Worm (Caenorhabditis elegans) whole organism, young adult: ENCODE data around the gene irld-18.
A peak's percentile ranks its signal among the peaks of the same experiment; 100 is the strongest.

Experiments
- B0261.1 ChIP-seq: sonication (generic microtip); optimal IDR thresholded peaks from 2 replicates; lab custom pipeline; 2016; ENCODE audit warnings: mild to moderate bottlenecking, missing genetic modification characterization, moderate library complexity, missing compliant biosample characterization
- B0336.3 ChIP-seq: fragments of 200-800 bp; sonication (Bioruptor generic); IDR thresholded peaks from 2 replicates; pipeline ENCODE4 v1.3.6; 2022; ENCODE audit warnings: missing genetic modification characterization, missing compliant biosample characterization
- C06A6.2 ChIP-seq: fragments of 200-800 bp; sonication (Bioruptor generic); conservative IDR thresholded peaks from 2 replicates; pipeline ENCODE4 v1.3.6; 2022; ENCODE audit warnings: missing genetic modification characterization, missing compliant biosample characterization
- C17E4.6 ChIP-seq: fragments of 200-800 bp; sonication (Bioruptor generic); IDR thresholded peaks from 2 replicates; pipeline ENCODE4 v1.3.6; 2022; ENCODE audit warnings: missing genetic modification reagents, missing genetic modification characterization, missing compliant biosample characterization
- D2030.7 ChIP-seq: fragments of 200-800 bp; sonication (Bioruptor generic); IDR thresholded peaks from 2 replicates; pipeline ENCODE4 v1.3.6; 2022; ENCODE audit warnings: missing genetic modification reagents, missing genetic modification characterization, missing compliant biosample characterization
- F39B2.1 ChIP-seq: fragments of 200-800 bp; sonication (Bioruptor generic); IDR thresholded peaks from 2 replicates; pipeline ENCODE4 v1.3.6; 2022; ENCODE audit warnings: missing genetic modification reagents, missing genetic modification characterization, missing compliant biosample characterization
- K12H6.12 ChIP-seq: fragments of 200-800 bp; sonication (Bioruptor generic); optimal IDR thresholded peaks from 2 replicates; lab custom pipeline; 2018; ENCODE audit warnings: mild to moderate bottlenecking, missing genetic modification characterization, missing compliant biosample characterization
- T07F8.4 ChIP-seq: sonication (generic microtip); optimal IDR thresholded peaks from 2 replicates; lab custom pipeline; 2016; ENCODE audit warnings: mild to moderate bottlenecking, missing genetic modification characterization, moderate library complexity, missing compliant biosample characterization
- Y53G8AR.9 ChIP-seq: fragments of 200-800 bp; sonication (Bioruptor generic); conservative IDR thresholded peaks from 2 replicates; pipeline ENCODE4 v1.3.6; 2022; ENCODE audit warnings: missing genetic modification reagents, missing genetic modification characterization, missing compliant biosample characterization
- aptf-2 ChIP-seq: fragments of 200-800 bp; sonication (Bioruptor generic); conservative IDR thresholded peaks from 2 replicates; pipeline ENCODE4 v1.3.6; 2022; ENCODE audit warnings: missing genetic modification reagents, missing genetic modification characterization, missing compliant biosample characterization
- athp-1 ChIP-seq: sonication (generic microtip); optimal IDR thresholded peaks from 2 replicates; lab custom pipeline; 2017; ENCODE audit warnings: mild to moderate bottlenecking, missing genetic modification characterization, missing compliant biosample characterization
- attf-3 ChIP-seq: fragments of 200-800 bp; sonication (Bioruptor generic); conservative IDR thresholded peaks from 2 replicates; pipeline ENCODE4 v1.3.6; 2022; ENCODE audit warnings: missing genetic modification reagents, missing genetic modification characterization, missing compliant biosample characterization
- attf-6 ChIP-seq: fragments of 200-800 bp; sonication (Bioruptor generic); IDR thresholded peaks from 2 replicates; pipeline ENCODE4 v1.3.6; 2022; ENCODE audit warnings: missing genetic modification reagents, missing genetic modification characterization, missing compliant biosample characterization
- ccch-3 ChIP-seq: fragments of 200-800 bp; sonication (Bioruptor generic); optimal IDR thresholded peaks from 2 replicates; lab custom pipeline; 2018; ENCODE audit warnings: mild to moderate bottlenecking, missing genetic modification characterization, missing compliant biosample characterization
- cebp-1 ChIP-seq, 2 experiments: fragments of 200-800 bp in 1 of 2; sonication (Bioruptor generic) in 1 of 2; sonication (generic microtip) in 1 of 2; IDR thresholded peaks in 1 of 2; optimal IDR thresholded peaks in 1 of 2; 2 replicates each; pipeline versions ENCODE4 v1.3.6 to Lab custom; 2017 to 2022; ENCODE audit warnings: missing compliant biosample characterization in 2 of 2, missing genetic modification characterization in 2 of 2, mild to moderate bottlenecking in 1 of 2, missing genetic modification reagents in 1 of 2, moderate library complexity in 1 of 2
- ceh-27 ChIP-seq: fragments of 200-800 bp; sonication (Bioruptor generic); optimal IDR thresholded peaks from 2 replicates; lab custom pipeline; 2018; ENCODE audit warnings: mild to moderate bottlenecking, missing genetic modification characterization, moderate library complexity, missing compliant biosample characterization
- die-1 ChIP-seq: sonication (generic microtip); optimal IDR thresholded peaks from 2 replicates; lab custom pipeline; 2016; ENCODE audit warnings: missing genotype, mild to moderate bottlenecking, missing genetic modification characterization, missing compliant biosample characterization
- dox-1 ChIP-seq: fragments of 200-800 bp; sonication (Bioruptor generic); IDR thresholded peaks from 2 replicates; pipeline ENCODE4 v1.3.6; 2022; ENCODE audit warnings: missing genetic modification reagents, missing genetic modification characterization, missing compliant biosample characterization
- egl-18 ChIP-seq: fragments of 200-800 bp; sonication (Bioruptor generic); IDR thresholded peaks from 2 replicates; pipeline ENCODE4 v1.3.6; 2022; ENCODE audit warnings: missing genetic modification reagents, missing genetic modification characterization, missing compliant biosample characterization
- egrh-3 ChIP-seq: fragments of 200-800 bp; sonication (Bioruptor generic); IDR thresholded peaks from 2 replicates; pipeline ENCODE4 v1.3.6; 2022; ENCODE audit warnings: missing genetic modification reagents, missing genetic modification characterization, missing compliant biosample characterization
- ekl-4 ChIP-seq: fragments of 200-800 bp; sonication (Bioruptor generic); IDR thresholded peaks from 2 replicates; pipeline ENCODE4 v1.3.6; 2022; ENCODE audit warnings: missing genetic modification reagents, missing genetic modification characterization, missing compliant biosample characterization
- ets-4 ChIP-seq: fragments of 200-800 bp; sonication (Bioruptor generic); optimal IDR thresholded peaks from 2 replicates; lab custom pipeline; 2018; ENCODE audit warnings: mild to moderate bottlenecking, missing genetic modification characterization, missing compliant biosample characterization
- hmg-1.2 ChIP-seq: fragments of 200-800 bp; sonication (Bioruptor generic); IDR thresholded peaks from 2 replicates; pipeline ENCODE4 v1.3.6; 2022; ENCODE audit warnings: missing genetic modification reagents, missing genetic modification characterization, missing compliant biosample characterization
- lin-26 ChIP-seq: fragments of 200-800 bp; sonication (Bioruptor generic); IDR thresholded peaks from 2 replicates; pipeline ENCODE4 v1.3.6; 2022; ENCODE audit warnings: missing genetic modification reagents, missing genetic modification characterization, missing compliant biosample characterization
- lin-35 ChIP-seq, 3 experiments: fragments of 150-350 bp in 2 of 3; sonication (generic microtip) in 1 of 3; optimal IDR thresholded peaks; 2 replicates each; lab custom pipeline; 2014 to 2018; ENCODE audit warnings: missing biosample characterization in 3 of 3, missing genetic modification characterization in 3 of 3, missing genetic modification reagents in 3 of 3
- lsl-1 ChIP-seq: fragments of 200-800 bp; sonication (Bioruptor generic); optimal IDR thresholded peaks from 2 replicates; lab custom pipeline; 2018; ENCODE audit warnings: mild to moderate bottlenecking, missing genetic modification characterization, moderate library complexity, missing compliant biosample characterization
- madf-6 ChIP-seq: fragments of 200-800 bp; sonication (Bioruptor generic); IDR thresholded peaks from 2 replicates; pipeline ENCODE4 v1.3.6; 2022; ENCODE audit warnings: missing genetic modification reagents, missing genetic modification characterization, missing compliant biosample characterization
- mxl-1 ChIP-seq: sonication (generic microtip); optimal IDR thresholded peaks from 2 replicates; lab custom pipeline; 2016; ENCODE audit warnings: missing genetic modification characterization, missing compliant biosample characterization
- nhr-120 ChIP-seq: fragments of 200-800 bp; sonication (Bioruptor generic); IDR thresholded peaks from 2 replicates; pipeline ENCODE4 v1.3.6; 2022; ENCODE audit warnings: missing genetic modification characterization, missing compliant biosample characterization
- nhr-80 ChIP-seq: sonication (generic microtip); optimal IDR thresholded peaks from 2 replicates; lab custom pipeline; 2016; ENCODE audit warnings: missing genetic modification characterization, missing compliant biosample characterization
- pbrm-1 ChIP-seq: fragments of 200-800 bp; sonication (Bioruptor generic); IDR thresholded peaks from 2 replicates; pipeline ENCODE4 v1.3.6; 2022; ENCODE audit warnings: missing genetic modification reagents, missing genetic modification characterization, missing compliant biosample characterization
- pha-4 ChIP-seq: fragments of 150-350 bp; sonication (generic microtip); optimal IDR thresholded peaks from 2 replicates; lab custom pipeline; 2014; ENCODE audit warnings: missing biosample characterization, missing genetic modification reagents, missing genetic modification characterization
- repo-1 ChIP-seq: sonication (generic microtip); optimal IDR thresholded peaks from 2 replicates; lab custom pipeline; 2017; ENCODE audit warnings: mild to moderate bottlenecking, missing genetic modification characterization, missing compliant biosample characterization
- snpc-3.4 ChIP-seq: sonication (generic microtip); optimal IDR thresholded peaks from 2 replicates; lab custom pipeline; 2017; ENCODE audit warnings: missing genetic modification characterization, mild to moderate bottlenecking, missing compliant biosample characterization, antibody characterized with exemption, moderate library complexity, missing genotype, missing genetic modification reagents
- somi-1 ChIP-seq: fragments of 200-800 bp; sonication (Bioruptor generic); optimal IDR thresholded peaks from 2 replicates; lab custom pipeline; 2018; ENCODE audit warnings: mild to moderate bottlenecking, missing genetic modification characterization, missing compliant biosample characterization
- sptf-2 ChIP-seq: fragments of 200-800 bp; sonication (Bioruptor generic); optimal IDR thresholded peaks from 2 replicates; lab custom pipeline; 2018; ENCODE audit warnings: mild to moderate bottlenecking, missing genetic modification characterization, missing compliant biosample characterization
- tbp1 ChIP-seq: fragments of 200-800 bp; sonication (Bioruptor generic); optimal IDR thresholded peaks from 2 replicates; lab custom pipeline; 2018; ENCODE audit warnings: mild to moderate bottlenecking, missing genetic modification characterization, missing compliant biosample characterization
- unc-130 ChIP-seq: sonication (generic microtip); optimal IDR thresholded peaks from 2 replicates; lab custom pipeline; 2016; ENCODE audit warnings: missing genetic modification reagents, missing genetic modification characterization, missing compliant biosample characterization
- zfh-2 ChIP-seq: fragments of 200-800 bp; sonication (Bioruptor generic); conservative IDR thresholded peaks from 2 replicates; pipeline ENCODE4 v1.3.6; 2022; ENCODE audit warnings: missing genetic modification reagents, missing genetic modification characterization, missing compliant biosample characterization
- zim-3 ChIP-seq: sonication (generic microtip); optimal IDR thresholded peaks from 2 replicates; lab custom pipeline; 2017; ENCODE audit warnings: mild to moderate bottlenecking, missing genetic modification characterization, moderate library complexity, missing compliant biosample characterization
- ztf-18 ChIP-seq: sonication (generic microtip); optimal IDR thresholded peaks from 2 replicates; lab custom pipeline; 2016; ENCODE audit warnings: missing genotype, mild to moderate bottlenecking, missing genetic modification characterization, missing compliant biosample characterization
- ztf-28 ChIP-seq: fragments of 200-800 bp; sonication (Bioruptor generic); IDR thresholded peaks from 2 replicates; pipeline ENCODE4 v1.3.6; 2022; ENCODE audit warnings: missing genetic modification reagents, missing genetic modification characterization, missing compliant biosample characterization
- ztf-3 ChIP-seq: fragments of 200-800 bp; sonication (Bioruptor generic); optimal IDR thresholded peaks from 2 replicates; lab custom pipeline; 2018; ENCODE audit warnings: mild to moderate bottlenecking, missing genetic modification characterization, missing compliant biosample characterization

irld-18 gene

ce11 chrIV:14580939-14581338, at the start of gene irld-18:
Gene irld-18 (minus strand): TSS chrIV:14581039.
- TF ChIP-seq lsl-1 (GFP tag; lab: Kevin White, UChicago) (no peak), F39B2.1 (GFP tag; lab: Robert Waterston, UW) (no peak), T07F8.4 (tag; lab: Kevin White, UChicago) (no peak), madf-6 (no peak), dox-1 (GFP tag; lab: Robert Waterston, UW) (no peak), C17E4.6 (GFP tag; lab: Robert Waterston, UW) (no peak), attf-3 (no peak), ceh-27 (no peak), sptf-2 (GFP tag; lab: Kevin White, UChicago) (no peak), lin-26 (GFP tag; lab: Robert Waterston, UW) (no peak), ztf-18 (tag; lab: Kevin White, UChicago) (no peak), B0261.1 (tag; lab: Kevin White, UChicago) (no peak)

- TF ChIP-seq athp-1 (tag; lab: Kevin White, UChicago) = no peak
- no peak for TF ChIP-seq C06A6.2 (GFP tag; lab: Robert Waterston, UW)
- no peak for TF ChIP-seq somi-1 (GFP tag; lab: Kevin White, UChicago)
- 0 out of 2 replicates have a peak, but pooled peaks have one; percentile 33 for TF ChIP-seq dox-1 (GFP tag; lab: Robert Waterston, UW)
- no peak for TF ChIP-seq cebp-1 (GFP tag; IDR thresholded peaks at IDR 0.05; lab: Robert Waterston, UW)
- no peak for TF ChIP-seq cebp-1 (tag; optimal IDR thresholded peaks at IDR 0.05; lab: Kevin White, UChicago)
- TF ChIP-seq ekl-4 (GFP tag; lab: Robert Waterston, UW) = 0 out of 2 replicates have a peak, but pooled peaks have one; percentile 4
- peak; percentile 74 for TF ChIP-seq zfh-2 (GFP tag; lab: Robert Waterston, UW)
- peak; percentile 10 for TF ChIP-seq die-1 (tag; lab: Kevin White, UChicago)
Measured at ce11 chrIV:14622109-14622508, 41.3 kb upstream of the irld-18 start.

- no peak for TF ChIP-seq hmg-1.2 (GFP tag; lab: Robert Waterston, UW)
- no peak for TF ChIP-seq ccch-3 (GFP tag; lab: Kevin White, UChicago)
- no peak for TF ChIP-seq lsl-1 (GFP tag; lab: Kevin White, UChicago)
- TF ChIP-seq egl-18 (GFP tag; lab: Robert Waterston, UW) = no peak
- TF ChIP-seq Y53G8AR.9 (GFP tag; lab: Robert Waterston, UW) = no peak
- TF ChIP-seq unc-130 = no peak
- no peak for TF ChIP-seq mxl-1 (tag; lab: Kevin White, UChicago)
- no peak for TF ChIP-seq nhr-120 (GFP tag; lab: Robert Waterston, UW)
- no peak for TF ChIP-seq ztf-3 (GFP tag; lab: Kevin White, UChicago)
- no peak for TF ChIP-seq B0261.1 (tag; lab: Kevin White, UChicago)
- no peak for TF ChIP-seq F39B2.1 (GFP tag; lab: Robert Waterston, UW)
- TF ChIP-seq D2030.7 (GFP tag; lab: Robert Waterston, UW) = no peak
- TF ChIP-seq ztf-28 (GFP tag; lab: Robert Waterston, UW) = no peak
- no peak for TF ChIP-seq ets-4
- no peak for TF ChIP-seq snpc-3.4
- TF ChIP-seq T07F8.4 (tag; lab: Kevin White, UChicago) = no peak
- no peak for TF ChIP-seq aptf-2 (GFP tag; lab: Robert Waterston, UW)
Measured at ce11 chrIV:14621117-14621516, 40.3 kb upstream of the irld-18 start.

ce11 chrIV:14620543-14620942, 39.7 kb upstream of the irld-18 start:
- TF ChIP-seq B0261.1 (tag; lab: Kevin White, UChicago) (no peak), attf-6 (GFP tag; lab: Robert Waterston, UW) (no peak), lin-35 (GFP tag; optimal IDR thresholded peaks at IDR 0.05; lab: Kevin White, UChicago) (peak in 1 of 3 experiments; percentile 51), nhr-80 (tag; lab: Kevin White, UChicago) (peak; percentile 11), K12H6.12 (peak; percentile 43), pbrm-1 (GFP tag; lab: Robert Waterston, UW) (no peak), zfh-2 (GFP tag; lab: Robert Waterston, UW) (peak; percentile 44; the same call in 1 of the 2 replicates), egrh-3 (0 out of 2 replicates have a peak, but pooled peaks have one; percentile 20), C17E4.6 (GFP tag; lab: Robert Waterston, UW) (no peak), hmg-1.2 (GFP tag; lab: Robert Waterston, UW) (peak; percentile 65; the same call in 1 of the 2 replicates), pha-4 (tag; lab: Kevin White, UChicago) (peak; percentile 10), ceh-27 (peak; percentile 12), tbp1 (GFP tag; lab: Kevin White, UChicago) (no peak), repo-1 (tag; lab: Kevin White, UChicago) (no peak), B0336.3 (GFP tag; lab: Robert Waterston, UW) (no peak), zim-3 (tag; lab: Kevin White, UChicago) (no peak)
